Worm (Caenorhabditis elegans) whole organism, L2 larva: ENCODE data around the gene Y75B8A.25.

Experiments used
- ama-1 ChIP-seq: fragments of 150-350 bp; optimal IDR thresholded peaks from 2 replicates; lab custom pipeline; 2018; ENCODE audit warnings: inconsistent platforms
- nhr-10 ChIP-seq: sonication (generic microtip); optimal IDR thresholded peaks from 2 replicates; lab custom pipeline; 2017; ENCODE audit warnings: missing biosample characterization, missing genetic modification characterization
- nhr-12 ChIP-seq: fragments of 150-350 bp; optimal IDR thresholded peaks from 2 replicates; lab custom pipeline; 2014; ENCODE audit warnings: missing biosample characterization, missing genetic modification characterization
- ztf-11 ChIP-seq: sonication (generic microtip); optimal IDR thresholded peaks from 2 replicates; lab custom pipeline; 2017; ENCODE audit warnings: missing biosample characterization, missing genetic modification characterization

DNA sequence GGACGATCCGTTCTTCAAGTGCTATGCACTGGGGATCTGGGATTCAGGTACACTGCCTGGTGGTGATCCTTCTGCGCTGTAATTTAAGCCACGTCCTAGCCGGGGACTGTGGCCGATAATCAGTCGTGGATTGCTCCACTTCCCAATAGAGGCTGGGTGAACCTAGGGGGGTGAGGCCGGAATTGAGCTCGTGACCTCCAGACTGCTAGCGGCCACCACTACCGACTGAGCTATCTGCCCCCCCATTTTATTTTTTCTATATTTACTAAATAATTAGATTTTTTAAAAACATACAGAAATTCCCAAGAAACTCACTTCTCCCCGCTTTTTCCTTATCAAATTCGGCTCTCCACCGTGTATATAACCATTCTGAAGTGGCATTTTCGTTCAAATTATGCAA, 23.5 kb downstream of the Y75B8A.25 start:
- TF ChIP-seq ztf-11 (tag; lab: Kevin White, UChicago): no peak
- no peak for TF ChIP-seq nhr-12 (tag; lab: Kevin White, UChicago)
- TF ChIP-seq nhr-10: no peak
- TF ChIP-seq ama-1: no peak
